Fruit fly (Drosophila melanogaster): Measurements from ENCODE around the gene Rrp1.
A peak's percentile ranks its signal among the peaks of the same experiment; 100 is the strongest.

The Rrp1 gene

DNA sequence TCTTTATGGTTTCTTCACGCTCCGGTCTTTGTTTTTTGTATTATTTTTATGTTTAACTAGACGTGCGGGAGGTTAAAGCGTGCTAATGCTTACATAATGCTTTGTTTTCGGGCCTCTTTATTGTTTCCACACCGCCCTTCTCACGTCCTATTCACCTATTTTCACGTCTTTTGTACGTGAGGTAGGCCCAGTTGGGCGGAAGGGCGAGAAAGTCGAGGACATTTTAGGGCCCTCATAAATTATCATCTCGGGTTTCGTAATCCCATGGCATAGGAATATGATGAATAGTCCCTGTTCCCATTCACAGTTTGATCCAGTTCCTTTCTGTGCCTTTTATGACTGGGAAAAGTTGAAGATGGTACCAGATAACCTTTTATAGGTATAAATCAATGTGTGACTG lies 33.2 kb upstream of the Rrp1 start:
- no peak for TF ChIP-seq dac (GFP tag; optimal IDR thresholded peaks at IDR 0.05)
- no peak for TF ChIP-seq Sox102F (GFP tag; optimal IDR thresholded peaks at IDR 0.05)
- no peak for TF ChIP-seq Hr39 (GFP tag; optimal IDR thresholded peaks at IDR 0.05)
- no peak for TF ChIP-seq Smox (GFP tag; optimal IDR thresholded peaks at IDR 0.05)
- no peak for TF ChIP-seq CG31627 (GFP tag; optimal IDR thresholded peaks at IDR 0.05)
- no peak for TF ChIP-seq CG32006 (GFP tag; optimal IDR thresholded peaks at IDR 0.05)
- no peak for TF ChIP-seq Met (GFP tag; optimal IDR thresholded peaks at IDR 0.05)
- TF ChIP-seq vri (GFP tag; optimal IDR thresholded peaks at IDR 0.05): no peak
- no peak for TF ChIP-seq CG7368 (GFP tag; optimal IDR thresholded peaks at IDR 0.05)

DNA sequence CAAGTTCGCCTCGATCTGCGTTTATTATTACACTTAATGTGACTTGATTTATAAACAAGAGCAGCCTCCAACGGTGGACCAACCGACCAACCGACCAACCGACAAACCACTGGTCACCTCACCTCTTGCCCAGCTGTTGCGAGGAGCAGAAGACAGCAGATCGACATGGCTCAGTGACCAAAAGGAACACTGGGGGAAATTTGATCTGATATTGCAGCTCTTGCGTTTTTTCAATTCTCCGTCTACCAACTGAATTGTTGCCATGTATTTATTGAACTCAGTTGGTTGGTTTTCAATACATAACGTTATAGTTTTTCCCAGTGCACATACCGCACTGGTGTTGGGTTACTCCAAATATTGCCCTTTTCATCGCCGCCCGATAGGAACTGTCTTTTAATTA lies 32.3 kb upstream of the Rrp1 start:
- TF ChIP-seq esn (GFP tag; optimal IDR thresholded peaks at IDR 0.05) (peak; percentile 76), CG6792 (GFP tag; optimal IDR thresholded peaks at IDR 0.05) (peak; percentile 53), dac (GFP tag; optimal IDR thresholded peaks at IDR 0.05) (no peak), CG3032 (tag; optimal IDR thresholded peaks at IDR 0.05) (peak; percentile 22), CG9139 (GFP tag; optimal IDR thresholded peaks at IDR 0.05) (peak; percentile 25), CG15336 (GFP tag; IDR thresholded peaks at IDR 0.05) (no peak), CG1621 (tag; optimal IDR thresholded peaks at IDR 0.05) (peak; percentile 15), spab (GFP tag; optimal IDR thresholded peaks at IDR 0.05) (peak; percentile 17), CG8632 (GFP tag; optimal IDR thresholded peaks at IDR 0.05) (no peak), achi (GFP tag; optimal IDR thresholded peaks at IDR 0.05) (peak; percentile 19), Met (GFP tag; optimal IDR thresholded peaks at IDR 0.05) (peak; percentile 59), Smox (GFP tag; optimal IDR thresholded peaks at IDR 0.05) (peak; percentile 55), Lpt (GFP tag; optimal IDR thresholded peaks at IDR 0.05) (no peak), CG6276 (GFP tag; optimal IDR thresholded peaks at IDR 0.05) (no peak), cyc (GFP tag; optimal IDR thresholded peaks at IDR 0.05) (peak; percentile 49), Sox14 (GFP tag; optimal IDR thresholded peaks at IDR 0.05) (peak; percentile 19), CG6163 (GFP tag; IDR thresholded peaks at IDR 0.05) (peak; percentile 66), CG6854 (GFP tag; optimal IDR thresholded peaks at IDR 0.05) (peak; percentile 22), dsx (GFP tag; optimal IDR thresholded peaks at IDR 0.05; ENCODE audit: poor library complexity, severe bottlenecking) (peak; percentile 41), CG10669 (GFP tag; optimal IDR thresholded peaks at IDR 0.05) (peak; percentile 22), Gug (GFP tag; IDR thresholded peaks at IDR 0.05) (no peak), CG8119 (GFP tag; IDR thresholded peaks at IDR 0.05) (no peak), fd59A (GFP tag; optimal IDR thresholded peaks at IDR 0.05) (peak; percentile 37), fkh (GFP tag; optimal IDR thresholded peaks at IDR 0.05) (no peak), Hr38 (GFP tag; optimal IDR thresholded peaks at IDR 0.05) (no peak), CG32006 (GFP tag; optimal IDR thresholded peaks at IDR 0.05) (peak; percentile 3), CG31627 (GFP tag; optimal IDR thresholded peaks at IDR 0.05) (peak; percentile 47), CG11762 (GFP tag; optimal IDR thresholded peaks at IDR 0.05; ENCODE audit: insufficient read depth) (no peak), Ets21C (GFP tag; optimal IDR thresholded peaks at IDR 0.05) (peak; percentile 16), CG7368 (GFP tag; optimal IDR thresholded peaks at IDR 0.05) (peak; percentile 21), CG11294 (GFP tag; IDR thresholded peaks at IDR 0.05) (no peak), salr (GFP tag; optimal IDR thresholded peaks at IDR 0.05) (peak in 1 of 2 experiments; percentile 31), Sox15 (GFP tag; optimal IDR thresholded peaks at IDR 0.05) (peak; percentile 2), ss (GFP tag; optimal IDR thresholded peaks at IDR 0.05) (peak; percentile 27 to 38), svp (GFP tag) (peak; percentile 84), CG8319 (GFP tag; optimal IDR thresholded peaks at IDR 0.05) (no peak), topi (GFP tag; optimal IDR thresholded peaks at IDR 0.05) (peak; percentile 29), CG16779 (tag; optimal IDR thresholded peaks at IDR 0.05) (no peak), CG11902 (GFP tag; optimal IDR thresholded peaks at IDR 0.05) (peak; percentile 11), pdm3 (GFP tag; optimal IDR thresholded peaks at IDR 0.05) (peak; percentile 23), Hr4 (GFP tag; optimal IDR thresholded peaks at IDR 0.05) (no peak), Eip78C (GFP tag) (peak; percentile 83), fd85E (GFP tag; optimal IDR thresholded peaks at IDR 0.05) (no peak), Eip93F (GFP tag; optimal IDR thresholded peaks at IDR 0.05) (no peak), CG3919 (GFP tag; optimal IDR thresholded peaks at IDR 0.05) (peak; percentile 65), CG10631 (GFP tag; optimal IDR thresholded peaks at IDR 0.05) (peak; percentile 52), acj6 (GFP tag; optimal IDR thresholded peaks at IDR 0.05) (peak; percentile 40)

All from whole organism, prepupa.